Worm (Caenorhabditis elegans) whole organism, young adult: ENCODE results near the gene let-721.

Experiments used
- F10E7.11 ChIP-seq: sonication (generic microtip); optimal IDR thresholded peaks from 2 replicates; lab custom pipeline; 2017; ENCODE audit warnings: mild to moderate bottlenecking, missing genetic modification characterization, moderate library complexity, missing compliant biosample characterization
- T07F8.4 ChIP-seq: sonication (generic microtip); optimal IDR thresholded peaks from 2 replicates; lab custom pipeline; 2016; ENCODE audit warnings: mild to moderate bottlenecking, missing genetic modification characterization, moderate library complexity, missing compliant biosample characterization
- Y53F4B.3 ChIP-seq: fragments of 200-800 bp; sonication (Bioruptor generic); IDR thresholded peaks from 2 replicates; pipeline ENCODE4 v1.3.6; 2022; ENCODE audit warnings: missing genetic modification reagents, missing genetic modification characterization, missing compliant biosample characterization
- Y95B8A.8 ChIP-seq: fragments of 200-800 bp; sonication (Bioruptor generic); IDR thresholded peaks from 2 replicates; pipeline ENCODE4 v1.3.6; 2022; ENCODE audit warnings: missing genetic modification reagents, missing genetic modification characterization, missing compliant biosample characterization
- ZK185.1 ChIP-seq: sonication (generic microtip); optimal IDR thresholded peaks from 2 replicates; lab custom pipeline; 2016; ENCODE audit warnings: mild to moderate bottlenecking, missing genetic modification characterization, missing compliant biosample characterization; ENCODE audit not compliant: poor library complexity, severe bottlenecking
- bed-1 ChIP-seq: fragments of 200-800 bp; sonication (Bioruptor generic); IDR thresholded peaks from 2 replicates; pipeline ENCODE4 v1.3.6; 2022; ENCODE audit warnings: missing genetic modification reagents, missing genetic modification characterization, missing compliant biosample characterization
- bed-2 ChIP-seq: fragments of 200-800 bp; sonication (Bioruptor generic); IDR thresholded peaks from 2 replicates; pipeline ENCODE4 v1.3.6; 2022; ENCODE audit warnings: missing genetic modification reagents, missing genetic modification characterization, missing compliant biosample characterization
- cebp-1 ChIP-seq, 2 experiments: fragments of 200-800 bp in 1 of 2; sonication (Bioruptor generic) in 1 of 2; sonication (generic microtip) in 1 of 2; IDR thresholded peaks in 1 of 2; optimal IDR thresholded peaks in 1 of 2; 2 replicates each; pipeline versions ENCODE4 v1.3.6 to Lab custom; 2017 to 2022; ENCODE audit warnings: missing compliant biosample characterization in 2 of 2, missing genetic modification characterization in 2 of 2, mild to moderate bottlenecking in 1 of 2, missing genetic modification reagents in 1 of 2, moderate library complexity in 1 of 2
- chd-7 ChIP-seq: sonication (generic microtip); optimal IDR thresholded peaks from 2 replicates; lab custom pipeline; 2016; ENCODE audit warnings: mild to moderate bottlenecking, missing genetic modification characterization, moderate library complexity, missing compliant biosample characterization
- dpff-1 ChIP-seq: sonication (generic microtip); optimal IDR thresholded peaks from 2 replicates; lab custom pipeline; 2017; ENCODE audit warnings: mild to moderate bottlenecking, missing genetic modification characterization, missing compliant biosample characterization
- ekl-4 ChIP-seq: fragments of 200-800 bp; sonication (Bioruptor generic); IDR thresholded peaks from 2 replicates; pipeline ENCODE4 v1.3.6; 2022; ENCODE audit warnings: missing genetic modification reagents, missing genetic modification characterization, missing compliant biosample characterization
- hlh-12 ChIP-seq: sonication (generic microtip); optimal IDR thresholded peaks from 2 replicates; lab custom pipeline; 2016; ENCODE audit warnings: missing genetic modification characterization, missing compliant biosample characterization
- hlh-26 ChIP-seq: fragments of 200-800 bp; sonication (Bioruptor generic); conservative IDR thresholded peaks from 2 replicates; pipeline ENCODE4 v1.3.6; 2022; ENCODE audit warnings: missing genetic modification reagents, missing genetic modification characterization, missing compliant biosample characterization
- hmg-20 ChIP-seq: fragments of 200-800 bp; sonication (Bioruptor generic); IDR thresholded peaks from 2 replicates; pipeline ENCODE4 v1.3.6; 2022; ENCODE audit warnings: missing genetic modification reagents, missing genetic modification characterization, missing compliant biosample characterization
- let-607 ChIP-seq, 2 experiments: fragments of 200-800 bp in 1 of 2; sonication (Bioruptor generic) in 1 of 2; sonication (generic microtip) in 1 of 2; optimal IDR thresholded peaks; 2 replicates each; lab custom pipeline; 2016 to 2018; ENCODE audit warnings: mild to moderate bottlenecking in 2 of 2, missing compliant biosample characterization in 2 of 2, missing genetic modification characterization in 2 of 2, moderate library complexity in 2 of 2, missing genotype in 1 of 2
- lin-26 ChIP-seq: fragments of 200-800 bp; sonication (Bioruptor generic); IDR thresholded peaks from 2 replicates; pipeline ENCODE4 v1.3.6; 2022; ENCODE audit warnings: missing genetic modification reagents, missing genetic modification characterization, missing compliant biosample characterization
- lin-35 ChIP-seq, 3 experiments: fragments of 150-350 bp in 2 of 3; sonication (generic microtip) in 1 of 3; optimal IDR thresholded peaks; 2 replicates each; lab custom pipeline; 2014 to 2018; ENCODE audit warnings: missing biosample characterization in 3 of 3, missing genetic modification characterization in 3 of 3, missing genetic modification reagents in 3 of 3
- lin-40 ChIP-seq: sonication (generic microtip); optimal IDR thresholded peaks from 2 replicates; lab custom pipeline; 2016; ENCODE audit warnings: missing genetic modification characterization, mild to moderate bottlenecking, missing compliant biosample characterization, missing genotype, missing genetic modification reagents
- lir-1 ChIP-seq: fragments of 200-800 bp; sonication (Bioruptor generic); conservative IDR thresholded peaks from 2 replicates; pipeline ENCODE4 v1.3.6; 2022; ENCODE audit warnings: missing genetic modification reagents, missing genetic modification characterization, missing compliant biosample characterization
- madf-6 ChIP-seq: fragments of 200-800 bp; sonication (Bioruptor generic); IDR thresholded peaks from 2 replicates; pipeline ENCODE4 v1.3.6; 2022; ENCODE audit warnings: missing genetic modification reagents, missing genetic modification characterization, missing compliant biosample characterization
- madf-8 ChIP-seq: fragments of 200-800 bp; sonication (Bioruptor generic); conservative IDR thresholded peaks from 2 replicates; pipeline ENCODE4 v1.3.6; 2022; ENCODE audit warnings: missing genetic modification reagents, missing genetic modification characterization, missing compliant biosample characterization
- mel-28 ChIP-seq: sonication (generic microtip); optimal IDR thresholded peaks from 2 replicates; lab custom pipeline; 2016; ENCODE audit warnings: borderline replicate concordance, mild to moderate bottlenecking, missing genetic modification characterization, missing compliant biosample characterization
- nfya-1 ChIP-seq: sonication (generic microtip); optimal IDR thresholded peaks from 2 replicates; lab custom pipeline; 2017; ENCODE audit warnings: antibody characterized with exemption, missing compliant biosample characterization, missing genetic modification characterization, borderline replicate concordance; ENCODE audit not compliant: insufficient read depth
- nfya-2 ChIP-seq: fragments of 200-800 bp; sonication (Bioruptor generic); IDR thresholded peaks from 2 replicates; pipeline ENCODE4 v1.3.6; 2022; ENCODE audit warnings: missing genetic modification reagents, missing genetic modification characterization, missing compliant biosample characterization
- nfyb-1 ChIP-seq: fragments of 200-800 bp; sonication (Bioruptor generic); IDR thresholded peaks from 2 replicates; pipeline ENCODE4 v1.3.6; 2022; ENCODE audit warnings: missing genetic modification reagents, missing genetic modification characterization, missing compliant biosample characterization
- nhr-179 ChIP-seq: sonication (generic microtip); optimal IDR thresholded peaks from 2 replicates; lab custom pipeline; 2016; ENCODE audit warnings: mild to moderate bottlenecking, missing genetic modification characterization, missing compliant biosample characterization
- nhr-80 ChIP-seq: sonication (generic microtip); optimal IDR thresholded peaks from 2 replicates; lab custom pipeline; 2016; ENCODE audit warnings: missing genetic modification characterization, missing compliant biosample characterization
- rcor-1 ChIP-seq: fragments of 200-800 bp; sonication (Bioruptor generic); IDR thresholded peaks from 2 replicates; pipeline ENCODE4 v1.3.6; 2022; ENCODE audit warnings: missing genetic modification reagents, missing genetic modification characterization, missing compliant biosample characterization
- repo-1 ChIP-seq: sonication (generic microtip); optimal IDR thresholded peaks from 2 replicates; lab custom pipeline; 2017; ENCODE audit warnings: mild to moderate bottlenecking, missing genetic modification characterization, missing compliant biosample characterization
- sdz-38 ChIP-seq: sonication (generic microtip); optimal IDR thresholded peaks from 2 replicates; lab custom pipeline; 2016; ENCODE audit warnings: missing genotype, missing genetic modification characterization, missing compliant biosample characterization
- snpc-1.3 ChIP-seq: sonication (generic microtip); optimal IDR thresholded peaks from 2 replicates; lab custom pipeline; 2017; ENCODE audit warnings: missing genetic modification characterization, mild to moderate bottlenecking, missing compliant biosample characterization, antibody characterized with exemption, moderate library complexity, missing genotype, missing genetic modification reagents; ENCODE audit not compliant: insufficient read depth
- somi-1 ChIP-seq: fragments of 200-800 bp; sonication (Bioruptor generic); optimal IDR thresholded peaks from 2 replicates; lab custom pipeline; 2018; ENCODE audit warnings: mild to moderate bottlenecking, missing genetic modification characterization, missing compliant biosample characterization
- sptf-2 ChIP-seq: fragments of 200-800 bp; sonication (Bioruptor generic); optimal IDR thresholded peaks from 2 replicates; lab custom pipeline; 2018; ENCODE audit warnings: mild to moderate bottlenecking, missing genetic modification characterization, missing compliant biosample characterization
- unc-62 ChIP-seq: fragments of 150-350 bp; optimal IDR thresholded peaks from 2 replicates; lab custom pipeline; 2014; ENCODE audit warnings: missing biosample characterization, missing genetic modification reagents, missing genetic modification characterization
- ztf-22 ChIP-seq: fragments of 200-800 bp; sonication (Bioruptor generic); optimal IDR thresholded peaks from 2 replicates; lab custom pipeline; 2018; ENCODE audit warnings: mild to moderate bottlenecking, missing genetic modification characterization, moderate library complexity, missing compliant biosample characterization
- ztf-28 ChIP-seq: fragments of 200-800 bp; sonication (Bioruptor generic); IDR thresholded peaks from 2 replicates; pipeline ENCODE4 v1.3.6; 2022; ENCODE audit warnings: missing genetic modification reagents, missing genetic modification characterization, missing compliant biosample characterization
- ztf-3 ChIP-seq: fragments of 200-800 bp; sonication (Bioruptor generic); optimal IDR thresholded peaks from 2 replicates; lab custom pipeline; 2018; ENCODE audit warnings: mild to moderate bottlenecking, missing genetic modification characterization, missing compliant biosample characterization
- ztf-6 ChIP-seq: fragments of 200-800 bp; sonication (Bioruptor generic); IDR thresholded peaks from 2 replicates; pipeline ENCODE4 v1.3.6; 2022; ENCODE audit warnings: missing genetic modification reagents, missing genetic modification characterization, missing compliant biosample characterization

Gene let-721

DNA sequence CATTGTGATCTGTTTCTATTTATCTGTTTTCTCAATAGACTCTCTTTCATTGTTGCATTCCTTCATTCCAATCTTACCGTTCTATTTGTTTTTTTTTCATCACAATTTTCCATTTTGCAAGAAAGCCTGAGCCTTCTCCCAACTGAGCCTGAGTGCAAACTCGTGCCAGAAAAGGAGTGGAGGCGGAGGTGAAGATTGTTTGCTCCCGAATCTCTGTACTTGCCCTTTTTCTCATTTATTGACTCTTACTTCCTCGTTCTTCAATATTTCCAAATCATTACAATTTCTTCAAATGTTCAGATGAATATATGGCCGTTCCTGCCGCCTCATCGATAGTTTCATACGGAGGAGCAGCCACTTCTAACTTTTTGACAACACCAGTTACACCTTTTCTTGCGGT, 39.9 kb downstream of the let-721 start, which contains the start of gene let-756:
Gene let-756, plus strand, starts transcription at position 301 of the 400 bp plus-strand sequence.
- TF ChIP-seq cebp-1 (GFP tag; IDR thresholded peaks at IDR 0.05; lab: Robert Waterston, UW) (no peak), cebp-1 (tag; optimal IDR thresholded peaks at IDR 0.05; lab: Kevin White, UChicago) (no peak), chd-7 (tag; lab: Kevin White, UChicago) (no peak), sptf-2 (GFP tag; lab: Kevin White, UChicago) (no peak), rcor-1 (GFP tag; lab: Robert Waterston, UW) (no peak), nhr-179 (tag; lab: Kevin White, UChicago) (no peak), hmg-20 (GFP tag; lab: Robert Waterston, UW) (no peak), ztf-22 (GFP tag; lab: Kevin White, UChicago) (no peak), F10E7.11 (no peak), Y53F4B.3 (no peak), snpc-1.3 (tag; lab: Kevin White, UChicago) (no peak), ekl-4 (no peak), repo-1 (tag; lab: Kevin White, UChicago) (no peak), bed-2 (GFP tag; lab: Robert Waterston, UW) (no peak)

DNA sequence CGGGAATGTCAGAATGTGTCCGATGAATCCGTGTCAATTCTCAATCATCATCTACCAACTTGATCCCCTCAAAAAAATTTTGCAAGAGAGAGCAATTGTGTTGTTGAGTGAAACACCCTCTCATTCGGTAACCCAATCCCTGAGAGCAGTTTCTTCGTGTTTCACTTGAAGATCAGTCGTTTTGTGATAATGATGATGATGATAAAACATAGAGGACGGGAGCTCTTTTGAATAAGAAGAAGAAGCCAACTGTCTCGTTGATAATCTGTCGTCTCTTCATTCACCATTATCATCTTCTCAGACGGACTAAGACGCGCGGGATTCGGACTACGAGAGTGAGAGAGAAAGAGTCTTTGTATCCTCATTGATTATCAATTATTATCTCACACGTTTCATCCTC, 41.6 kb downstream of the let-721 start:
- TF ChIP-seq hlh-12 (no peak), ekl-4 (no peak), lin-35 (GFP tag; optimal IDR thresholded peaks at IDR 0.05; lab: Kevin White, UChicago) (no peak), nfya-1 (tag; lab: Kevin White, UChicago) (no peak), madf-6 (GFP tag; lab: Robert Waterston, UW) (no peak), Y95B8A.8 (GFP tag; lab: Robert Waterston, UW) (no peak)
- TF ChIP-seq, all 124 proteins: peak for 0

- TF ChIP-seq lir-1 (GFP tag; lab: Robert Waterston, UW): no peak
- TF ChIP-seq let-607 (tag; optimal IDR thresholded peaks at IDR 0.05; lab: Kevin White, UChicago): peak in 1 of 2 experiments; percentile 37
- TF ChIP-seq unc-62 (GFP tag; lab: Kevin White, UChicago): peak; percentile 81
- TF ChIP-seq ztf-28 (GFP tag; lab: Robert Waterston, UW): no peak
- peak; percentile 49 for TF ChIP-seq nhr-80 (tag; lab: Kevin White, UChicago)
- no peak for TF ChIP-seq nhr-179 (tag; lab: Kevin White, UChicago)
- no peak for TF ChIP-seq ZK185.1 (tag; lab: Kevin White, UChicago)
These were observed 43.9 kb downstream of the let-721 start for ce11 chrIII:6402810-6403209.

- no peak for TF ChIP-seq ekl-4
- TF ChIP-seq lin-35 (GFP tag; optimal IDR thresholded peaks at IDR 0.05; lab: Kevin White, UChicago): no peak
- peak; percentile 33 for TF ChIP-seq somi-1
- no peak for TF ChIP-seq lin-40 (tag; lab: Kevin White, UChicago)
- TF ChIP-seq, all 124 proteins: peak for 1
These were observed 44.4 kb downstream of the let-721 start for ce11 chrIII:6402346-6402745.

DNA sequence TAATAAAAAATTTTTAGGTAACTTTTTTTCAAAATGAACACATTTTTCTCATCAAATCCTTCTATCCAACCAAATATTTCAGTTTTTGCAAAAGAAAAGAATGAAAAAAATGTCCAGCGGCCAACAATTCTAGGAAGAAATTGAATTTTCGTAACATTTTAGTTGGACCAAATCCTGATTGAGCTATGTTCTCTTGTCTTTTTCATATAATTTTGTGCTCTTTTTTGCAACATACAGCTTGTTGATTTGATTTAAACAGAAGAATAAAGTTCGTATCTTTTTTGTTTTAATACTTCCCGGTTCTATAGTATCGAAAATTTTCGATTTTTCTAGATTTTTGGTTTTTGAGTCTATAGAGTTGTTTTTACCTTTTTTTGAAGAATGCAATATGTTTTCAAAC, 47.3 kb downstream of the let-721 start:
- TF ChIP-seq T07F8.4 (tag; lab: Kevin White, UChicago): no peak
- TF ChIP-seq sptf-2 (GFP tag; lab: Kevin White, UChicago): no peak
- TF ChIP-seq ztf-3: no peak
- TF ChIP-seq dpff-1: no peak
- no peak for TF ChIP-seq hlh-26
- TF ChIP-seq nfya-2 (GFP tag; lab: Robert Waterston, UW): no peak
- TF ChIP-seq bed-1 (GFP tag; lab: Robert Waterston, UW): no peak
- TF ChIP-seq ztf-28 (GFP tag; lab: Robert Waterston, UW): no peak
- no peak for TF ChIP-seq hlh-12
- no peak for TF ChIP-seq mel-28 (tag; lab: Kevin White, UChicago)
- no peak for TF ChIP-seq lin-26 (GFP tag; lab: Robert Waterston, UW)
- no peak for TF ChIP-seq bed-2 (GFP tag; lab: Robert Waterston, UW)
- TF ChIP-seq sdz-38 (tag; lab: Kevin White, UChicago): no peak
- no peak for TF ChIP-seq madf-8 (GFP tag; lab: Robert Waterston, UW)
- TF ChIP-seq repo-1 (tag; lab: Kevin White, UChicago): no peak
- TF ChIP-seq nfyb-1 (GFP tag; lab: Robert Waterston, UW): no peak
- no peak for TF ChIP-seq ztf-6 (GFP tag; lab: Robert Waterston, UW)
